Worm (Caenorhabditis elegans) whole organism, L4/young adult: ENCODE data around the gene col-83.

ENCODE experiments used
- W03F9.2 ChIP-seq: fragments of 150-350 bp; optimal IDR thresholded peaks from 2 replicates; lab custom pipeline; 2014; ENCODE audit warnings: missing biosample characterization, missing genetic modification characterization
- him-1 ChIP-seq: sonication (generic microtip); optimal IDR thresholded peaks from 2 replicates; lab custom pipeline; 2016; ENCODE audit warnings: missing genotype, missing genetic modification reagents, missing genetic modification characterization, missing compliant biosample characterization

ce11 chrII:11057256-11057655 is 11.5 kb upstream of the col-83 start:
- TF ChIP-seq him-1 (tag; lab: Kevin White, UChicago) (no peak), W03F9.2 (tag; lab: Kevin White, UChicago) (no peak)
